Worm (Caenorhabditis elegans) whole organism, early embryonic: ENCODE measurements around the gene cdr-3.

Experiments
- B0310.2 ChIP-seq: sonication (generic microtip); optimal IDR thresholded peaks from 2 replicates; lab custom pipeline; 2016; ENCODE audit warnings: mild to moderate bottlenecking, missing genetic modification characterization, missing compliant biosample characterization
- F13C5.2 ChIP-seq: sonication (generic microtip); optimal IDR thresholded peaks from 2 replicates; lab custom pipeline; 2017; ENCODE audit warnings: mild to moderate bottlenecking, missing genetic modification characterization, inconsistent platforms, missing compliant biosample characterization
- ama-1 ChIP-seq: fragments of 150-350 bp; optimal IDR thresholded peaks from 2 replicates; lab custom pipeline; 2014
- ceh-13 ChIP-seq: fragments of 200-800 bp; sonication (Bioruptor generic); optimal IDR thresholded peaks from 2 replicates; lab custom pipeline; 2018; ENCODE audit warnings: mild to moderate bottlenecking, missing genetic modification characterization, missing compliant biosample characterization
- ets-7 ChIP-seq: sonication (generic microtip); optimal IDR thresholded peaks from 2 replicates; lab custom pipeline; 2016; ENCODE audit warnings: missing genotype, missing genetic modification characterization, missing compliant biosample characterization
- flt-1 ChIP-seq: fragments of 200-800 bp; sonication (Bioruptor generic); IDR thresholded peaks from 2 replicates; pipeline ENCODE4 v1.3.6; 2022; ENCODE audit warnings: missing genetic modification characterization, missing compliant biosample characterization
- hmbx-1 ChIP-seq: sonication (generic microtip); optimal IDR thresholded peaks from 2 replicates; lab custom pipeline; 2016; ENCODE audit warnings: mild to moderate bottlenecking, missing genetic modification characterization, missing compliant biosample characterization
- hnd-1 ChIP-seq: sonication (generic microtip); optimal IDR thresholded peaks from 2 replicates; lab custom pipeline; 2016; ENCODE audit warnings: missing genetic modification characterization, missing compliant biosample characterization
- tbx-11 ChIP-seq: fragments of 200-800 bp; sonication (Bioruptor generic); IDR thresholded peaks from 2 replicates; pipeline ENCODE4 v1.3.6; 2022; ENCODE audit warnings: missing genetic modification characterization, missing compliant biosample characterization

DNA sequence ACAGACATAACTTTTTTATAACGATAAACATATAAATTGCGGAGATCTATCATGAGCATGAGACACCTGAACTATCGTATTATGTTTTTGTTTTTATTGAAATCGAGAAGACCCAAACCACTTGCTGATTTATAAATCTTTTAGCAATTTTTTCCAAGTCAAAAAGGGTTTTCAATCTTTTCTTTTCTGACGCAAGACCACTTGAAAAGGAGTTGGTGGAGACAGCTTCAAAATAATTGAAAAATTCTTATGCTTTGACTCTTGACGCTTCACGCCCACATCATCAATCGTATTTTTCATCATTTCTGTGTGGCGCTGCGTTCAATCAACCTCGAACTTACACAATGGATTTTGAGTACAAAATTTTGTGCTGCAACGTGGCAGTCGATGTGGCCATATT, 45.8 kb downstream of the cdr-3 start, which contains the start of gene F23H12.7:
- TF ChIP-seq ama-1 (lab: Kevin White, UChicago) (no peak), ets-7 (tag; lab: Kevin White, UChicago) (no peak), tbx-11 (GFP tag; lab: Robert Waterston, UW) (no peak), hmbx-1 (no peak), hnd-1 (tag; lab: Kevin White, UChicago) (no peak), flt-1 (GFP tag; lab: Robert Waterston, UW) (no peak), B0310.2 (tag; lab: Kevin White, UChicago) (no peak), ceh-13 (GFP tag; lab: Kevin White, UChicago) (no peak), F13C5.2 (no peak)
